Worm (Caenorhabditis elegans) whole organism, L4/young adult: ENCODE measurements around the gene M04D8.8.

Source experiments
- dao-5 ChIP-seq: sonication (generic microtip); optimal IDR thresholded peaks from 2 replicates; lab custom pipeline; 2016; ENCODE audit warnings: missing genotype, missing genetic modification characterization, moderate library complexity, missing compliant biosample characterization
- him-1 ChIP-seq: sonication (generic microtip); optimal IDR thresholded peaks from 2 replicates; lab custom pipeline; 2016; ENCODE audit warnings: missing genotype, missing genetic modification reagents, missing genetic modification characterization, missing compliant biosample characterization

DNA sequence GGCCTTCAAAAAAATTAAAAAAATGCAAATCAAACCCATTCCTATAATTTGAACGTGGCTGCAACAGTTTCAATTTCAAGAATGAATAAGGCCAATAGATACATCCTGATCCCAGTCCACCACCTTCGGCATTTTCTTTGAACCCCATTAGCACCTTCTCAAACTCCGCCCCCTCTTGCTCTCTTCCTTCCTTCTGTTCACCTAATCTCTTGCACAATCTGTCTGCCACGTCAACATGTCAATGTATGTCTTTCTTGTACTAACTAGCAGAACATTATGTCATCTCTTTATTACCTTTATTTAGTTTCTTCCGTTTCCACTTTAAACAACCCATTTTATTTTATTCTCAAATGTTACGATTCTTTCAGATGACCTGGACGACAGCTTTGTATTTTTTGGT is 40.4 kb upstream of the M04D8.8 start, which contains the start of gene C05B5.4:
- no peak for TF ChIP-seq dao-5 (tag; lab: Kevin White, UChicago)
- no peak for TF ChIP-seq him-1 (tag; lab: Kevin White, UChicago)
